Worm (Caenorhabditis elegans): ENCODE results near the gene C24H10.4.

Gene C24H10.4

ce11 chrX:5017591-5017990 is 41.5 kb downstream of the C24H10.4 start, which contains the start of gene sek-3:
TSS of gene sek-3 (plus strand) at chrX:5017891.
- no peak for TF ChIP-seq gmeb-1 (tag; optimal IDR thresholded peaks at IDR 0.05)

- TF ChIP-seq lin-39 (tag; optimal IDR thresholded peaks at IDR 0.05) (no peak), nhr-11 (tag; optimal IDR thresholded peaks at IDR 0.05) (no peak), gmeb-1 (tag; optimal IDR thresholded peaks at IDR 0.05) (no peak), ZK546.5 (tag; optimal IDR thresholded peaks at IDR 0.05) (no peak), R02D3.7 (tag; optimal IDR thresholded peaks at IDR 0.05) (no peak), fos-1 (tag; optimal IDR thresholded peaks at IDR 0.05) (no peak), blmp-1 (tag; optimal IDR thresholded peaks at IDR 0.05; ENCODE audit: insufficient read depth) (no peak), lsy-2 (tag; optimal IDR thresholded peaks at IDR 0.05) (no peak), sem-4 (tag; optimal IDR thresholded peaks at IDR 0.05) (no peak)
Observed at ce11 chrX:5015775-5016174, 43.3 kb downstream of the C24H10.4 start, which contains the start of gene ZC449.8. TSS of gene ZC449.8 (plus strand) at chrX:5016075.

- no peak for TF ChIP-seq Y55F3AM.14 (GFP tag; optimal IDR thresholded peaks at IDR 0.05)
- TF ChIP-seq lin-11 (tag; optimal IDR thresholded peaks at IDR 0.05), result no peak
- TF ChIP-seq sma-3 (GFP tag; optimal IDR thresholded peaks at IDR 0.05), result no peak
- no peak for TF ChIP-seq elt-1 (tag; optimal IDR thresholded peaks at IDR 0.05)
- no peak for TF ChIP-seq nhr-129 (tag; optimal IDR thresholded peaks at IDR 0.05)
- no peak for TF ChIP-seq ama-1 (optimal IDR thresholded peaks at IDR 0.05)
- TF ChIP-seq ztf-4 (tag; optimal IDR thresholded peaks at IDR 0.05), result no peak
- no peak for TF ChIP-seq nhr-21 (tag; optimal IDR thresholded peaks at IDR 0.05)
- no peak for TF ChIP-seq ceh-82 (tag; optimal IDR thresholded peaks at IDR 0.05)
Observed at ce11 chrX:5013826-5014225, 45.2 kb downstream of the C24H10.4 start, which contains the start of gene ZC449.7. TSS of gene ZC449.7 (plus strand) at chrX:5014074.

ce11 chrX:5009000-5009399 is 50.1 kb downstream of the C24H10.4 start, which contains the start of gene hsd-3:
TSS of gene hsd-3 (plus strand) at chrX:5009300.
- TF ChIP-seq sma-9 (GFP tag; optimal IDR thresholded peaks at IDR 0.05) (no peak), sma-9 (tag; optimal IDR thresholded peaks at IDR 0.05) (no peak), unc-55 (GFP tag; optimal IDR thresholded peaks at IDR 0.05) (no peak), sma-3 (GFP tag; optimal IDR thresholded peaks at IDR 0.05) (no peak), lin-11 (tag; optimal IDR thresholded peaks at IDR 0.05) (no peak), ztf-1 (GFP tag; conservative IDR thresholded peaks at IDR 0.05) (no peak), ZK546.5 (tag; optimal IDR thresholded peaks at IDR 0.05) (no peak), mab-5 (tag; optimal IDR thresholded peaks at IDR 0.05) (no peak), snpc-4 (tag; optimal IDR thresholded peaks at IDR 0.05) (no peak), unc-39 (tag; optimal IDR thresholded peaks at IDR 0.05) (no peak)

Measured in whole organism, L2 larva.